Worm (Caenorhabditis elegans) whole organism, late embryonic: ENCODE results near the gene F22D3.4.

Source experiments
- C38D4.7 ChIP-seq: fragments of 200-800 bp; sonication (Bioruptor generic); optimal IDR thresholded peaks from 2 replicates; lab custom pipeline; 2018; ENCODE audit warnings: mild to moderate bottlenecking, missing genetic modification characterization, moderate library complexity, missing compliant biosample characterization
- F13H6.1 ChIP-seq: sonication (generic microtip); optimal IDR thresholded peaks from 2 replicates; lab custom pipeline; 2016; ENCODE audit warnings: missing genetic modification characterization, missing compliant biosample characterization
- K09A11.1 ChIP-seq: sonication (generic microtip); optimal IDR thresholded peaks from 2 replicates; lab custom pipeline; 2017; ENCODE audit warnings: antibody characterized with exemption, mild to moderate bottlenecking, missing genetic modification characterization, missing compliant biosample characterization; ENCODE audit not compliant: insufficient read depth
- Y22D7AL.16 ChIP-seq: sonication (generic microtip); optimal IDR thresholded peaks from 2 replicates; lab custom pipeline; 2016; ENCODE audit warnings: missing genetic modification characterization, missing compliant biosample characterization
- ahr-1 ChIP-seq: sonication (generic microtip); optimal IDR thresholded peaks from 2 replicates; lab custom pipeline; 2016; ENCODE audit warnings: missing genetic modification characterization, missing compliant biosample characterization
- ceh-14 ChIP-seq: sonication (generic microtip); optimal IDR thresholded peaks from 2 replicates; lab custom pipeline; 2016; ENCODE audit warnings: missing genotype, missing genetic modification characterization, missing compliant biosample characterization
- ceh-18 ChIP-seq: sonication (generic microtip); optimal IDR thresholded peaks from 2 replicates; lab custom pipeline; 2016; ENCODE audit warnings: missing genetic modification characterization, missing compliant biosample characterization
- ceh-2 ChIP-seq: sonication (generic microtip); optimal IDR thresholded peaks from 2 replicates; lab custom pipeline; 2016; ENCODE audit warnings: missing genotype, missing genetic modification characterization, missing compliant biosample characterization
- ceh-24 ChIP-seq: sonication (generic microtip); optimal IDR thresholded peaks from 2 replicates; lab custom pipeline; 2016; ENCODE audit warnings: mild to moderate bottlenecking, missing genetic modification characterization, missing compliant biosample characterization
- ceh-6 ChIP-seq: fragments of 200-800 bp; sonication (Bioruptor generic); optimal IDR thresholded peaks from 2 replicates; lab custom pipeline; 2018; ENCODE audit warnings: mild to moderate bottlenecking, missing genetic modification characterization, missing compliant biosample characterization
- ceh-9 ChIP-seq: sonication (generic microtip); optimal IDR thresholded peaks from 2 replicates; lab custom pipeline; 2016; ENCODE audit warnings: mild to moderate bottlenecking, missing genetic modification characterization, inconsistent platforms, missing compliant biosample characterization
- che-1 ChIP-seq: sonication (generic microtip); optimal IDR thresholded peaks from 2 replicates; lab custom pipeline; 2016; ENCODE audit warnings: mild to moderate bottlenecking, missing genetic modification characterization, missing compliant biosample characterization
- dmd-4 ChIP-seq: sonication (generic microtip); optimal IDR thresholded peaks from 2 replicates; lab custom pipeline; 2016; ENCODE audit warnings: borderline replicate concordance, missing genetic modification characterization, missing compliant biosample characterization
- dve-1 ChIP-seq: sonication (generic microtip); optimal IDR thresholded peaks from 2 replicates; lab custom pipeline; 2017; ENCODE audit warnings: antibody characterized with exemption, mild to moderate bottlenecking, missing genetic modification characterization, missing compliant biosample characterization
- elt-4 ChIP-seq: sonication (generic microtip); optimal IDR thresholded peaks from 2 replicates; lab custom pipeline; 2016; ENCODE audit warnings: missing genetic modification characterization, missing compliant biosample characterization
- fkh-10 ChIP-seq: fragments of 150-350 bp; optimal IDR thresholded peaks from 2 replicates; lab custom pipeline; 2014; ENCODE audit warnings: missing biosample characterization, missing genetic modification reagents, missing genetic modification characterization
- fkh-6 ChIP-seq: sonication (generic microtip); optimal IDR thresholded peaks from 2 replicates; lab custom pipeline; 2016; ENCODE audit warnings: missing genetic modification characterization, missing compliant biosample characterization
- hlh-13 ChIP-seq: fragments of 200-800 bp; sonication (Bioruptor generic); optimal IDR thresholded peaks from 2 replicates; lab custom pipeline; 2018; ENCODE audit warnings: mild to moderate bottlenecking, missing genetic modification characterization, missing compliant biosample characterization
- hlh-15 ChIP-seq: sonication (generic microtip); optimal IDR thresholded peaks from 2 replicates; lab custom pipeline; 2016; ENCODE audit warnings: missing genetic modification characterization, missing compliant biosample characterization
- hlh-30 ChIP-seq: sonication (generic microtip); optimal IDR thresholded peaks from 2 replicates; lab custom pipeline; 2017; ENCODE audit warnings: antibody characterized with exemption, missing genetic modification characterization, missing compliant biosample characterization; ENCODE audit not compliant: insufficient read depth
- hlh-8 ChIP-seq: sonication (generic microtip); optimal IDR thresholded peaks from 2 replicates; lab custom pipeline; 2016; ENCODE audit warnings: missing genotype, missing genetic modification characterization, missing compliant biosample characterization
- lim-6 ChIP-seq: sonication (generic microtip); optimal IDR thresholded peaks from 2 replicates; lab custom pipeline; 2016; ENCODE audit warnings: missing genetic modification characterization, missing compliant biosample characterization
- madf-2 ChIP-seq: sonication (generic microtip); optimal IDR thresholded peaks from 2 replicates; lab custom pipeline; 2017; ENCODE audit warnings: missing genetic modification characterization, missing compliant biosample characterization
- mec-3 ChIP-seq: sonication (generic microtip); optimal IDR thresholded peaks from 2 replicates; lab custom pipeline; 2016; ENCODE audit warnings: borderline replicate concordance, missing genetic modification characterization, missing compliant biosample characterization
- odd-2 ChIP-seq: sonication (generic microtip); optimal IDR thresholded peaks from 2 replicates; lab custom pipeline; 2017; ENCODE audit warnings: antibody characterized with exemption, mild to moderate bottlenecking, missing genetic modification characterization, missing compliant biosample characterization
- pat-9 ChIP-seq: fragments of 200-800 bp; sonication (Bioruptor generic); optimal IDR thresholded peaks from 2 replicates; lab custom pipeline; 2018; ENCODE audit warnings: mild to moderate bottlenecking, missing genetic modification characterization, moderate library complexity, missing compliant biosample characterization
- pha-2 ChIP-seq: sonication (generic microtip); optimal IDR thresholded peaks from 2 replicates; lab custom pipeline; 2017; ENCODE audit warnings: mild to moderate bottlenecking, missing genetic modification characterization, missing compliant biosample characterization
- pqm-1 ChIP-seq: sonication (generic microtip); optimal IDR thresholded peaks from 2 replicates; lab custom pipeline; 2016; ENCODE audit warnings: missing genetic modification characterization, missing compliant biosample characterization
- pros-1 ChIP-seq: fragments of 150-350 bp; optimal IDR thresholded peaks from 2 replicates; lab custom pipeline; 2014; ENCODE audit warnings: missing biosample characterization, missing genetic modification reagents, missing genetic modification characterization
- rnt-1 ChIP-seq: sonication (generic microtip); optimal IDR thresholded peaks from 2 replicates; lab custom pipeline; 2016; ENCODE audit warnings: missing genetic modification characterization, missing compliant biosample characterization
- sdc-2 ChIP-seq: sonication (generic microtip); optimal IDR thresholded peaks from 2 replicates; lab custom pipeline; 2016; ENCODE audit warnings: missing genotype, missing genetic modification characterization, missing compliant biosample characterization
- sox-4 ChIP-seq: sonication (generic microtip); optimal IDR thresholded peaks from 2 replicates; lab custom pipeline; 2017; ENCODE audit warnings: mild to moderate bottlenecking, missing genetic modification characterization, inconsistent platforms, missing compliant biosample characterization
- tbx-2 ChIP-seq: sonication (generic microtip); optimal IDR thresholded peaks from 2 replicates; lab custom pipeline; 2016; ENCODE audit warnings: missing genetic modification characterization, missing compliant biosample characterization
- ttx-3 ChIP-seq: sonication (generic microtip); optimal IDR thresholded peaks from 2 replicates; lab custom pipeline; 2016; ENCODE audit warnings: missing genetic modification reagents, missing genetic modification characterization, missing compliant biosample characterization
- unc-42 ChIP-seq: sonication (generic microtip); optimal IDR thresholded peaks from 2 replicates; lab custom pipeline; 2016; ENCODE audit warnings: missing genotype, missing genetic modification characterization, missing compliant biosample characterization
- unc-55 ChIP-seq: sonication (generic microtip); optimal IDR thresholded peaks from 2 replicates; lab custom pipeline; 2017; ENCODE audit warnings: missing biosample characterization, missing genetic modification reagents, missing genetic modification characterization
- zip-5 ChIP-seq: sonication (generic microtip); optimal IDR thresholded peaks from 2 replicates; lab custom pipeline; 2016; ENCODE audit warnings: missing genetic modification characterization, missing compliant biosample characterization

The F22D3.4 gene

DNA sequence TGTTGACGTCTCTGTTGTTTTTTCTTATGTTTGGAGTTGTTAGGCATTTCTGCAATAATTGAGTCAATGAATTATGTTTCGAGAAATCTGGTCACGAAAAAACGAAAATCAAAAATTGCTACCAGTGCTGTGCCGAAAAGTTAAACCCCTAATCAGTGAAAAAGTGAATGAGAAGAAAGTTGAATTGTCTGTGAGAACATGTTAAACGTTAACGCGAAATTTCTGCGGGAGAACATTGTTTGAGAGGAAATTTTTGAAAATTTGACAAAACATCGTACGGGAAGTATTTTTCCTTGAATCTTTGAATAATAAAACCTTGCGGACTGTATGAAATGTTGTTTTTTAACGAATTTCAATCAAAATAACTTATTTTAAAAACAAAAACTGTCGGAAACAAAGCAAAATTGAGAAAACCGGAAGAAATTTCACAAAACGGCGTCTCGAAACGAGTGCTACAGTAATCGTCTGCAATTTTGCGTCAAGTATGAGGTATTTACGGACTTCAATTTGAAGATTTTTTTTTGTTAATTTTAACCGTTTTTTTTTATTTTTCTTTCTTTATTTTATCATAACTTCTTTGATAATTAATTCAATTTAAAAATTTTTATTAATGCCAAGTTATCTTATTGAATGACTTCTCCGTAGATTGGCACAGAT lies 33.7 kb downstream of the F22D3.4 start, which contains the start of gene adal-1:
adal-1 (minus strand) TSS at position 51 of the 657 bp plus-strand sequence.
- TF ChIP-seq hlh-13 (GFP tag; lab: Kevin White, UChicago): no peak
- TF ChIP-seq ceh-9: no peak
- TF ChIP-seq che-1 (tag; lab: Kevin White, UChicago): no peak
- no peak for TF ChIP-seq hlh-15 (tag; lab: Kevin White, UChicago)
- no peak for TF ChIP-seq rnt-1 (tag; lab: Kevin White, UChicago)
- no peak for TF ChIP-seq sdc-2 (tag; lab: Kevin White, UChicago)
- no peak for TF ChIP-seq ahr-1 (tag; lab: Kevin White, UChicago)
- no peak for TF ChIP-seq fkh-6 (tag; lab: Kevin White, UChicago)
- no peak for TF ChIP-seq odd-2 (tag; lab: Kevin White, UChicago)

- TF ChIP-seq unc-55 (peak; percentile 26), pat-9 (tag; lab: Kevin White, UChicago) (no peak)
These were observed 35.6 kb downstream of the F22D3.4 start for ce11 chrII:6891838-6892237.

DNA sequence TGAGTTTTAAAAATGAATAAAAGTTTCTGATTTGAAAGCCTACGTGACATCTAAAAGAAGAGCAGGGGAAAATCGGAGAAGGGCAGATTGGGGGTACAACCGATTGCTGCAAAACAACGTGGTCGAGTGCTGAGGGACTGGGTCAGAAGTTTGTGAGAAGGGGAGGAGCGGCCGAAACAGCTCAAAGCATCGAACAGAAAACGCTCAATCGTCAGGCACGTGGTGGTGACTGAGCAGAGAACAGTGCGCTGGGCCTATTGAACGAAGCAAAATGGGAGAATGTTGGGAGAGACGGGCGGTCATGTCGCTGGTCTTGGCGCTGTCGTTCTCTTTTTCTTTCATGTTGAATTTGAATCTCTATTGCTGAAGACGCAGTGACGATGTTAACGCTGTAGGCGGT lies 36.2 kb downstream of the F22D3.4 start:
- no peak for TF ChIP-seq ttx-3 (tag; lab: Kevin White, UChicago)
- TF ChIP-seq pros-1: no peak
- no peak for TF ChIP-seq Y22D7AL.16 (tag; lab: Kevin White, UChicago)
- peak; percentile 12 for TF ChIP-seq unc-42
- peak; percentile 47 for TF ChIP-seq ceh-18
- peak; percentile 19 for TF ChIP-seq pqm-1

DNA sequence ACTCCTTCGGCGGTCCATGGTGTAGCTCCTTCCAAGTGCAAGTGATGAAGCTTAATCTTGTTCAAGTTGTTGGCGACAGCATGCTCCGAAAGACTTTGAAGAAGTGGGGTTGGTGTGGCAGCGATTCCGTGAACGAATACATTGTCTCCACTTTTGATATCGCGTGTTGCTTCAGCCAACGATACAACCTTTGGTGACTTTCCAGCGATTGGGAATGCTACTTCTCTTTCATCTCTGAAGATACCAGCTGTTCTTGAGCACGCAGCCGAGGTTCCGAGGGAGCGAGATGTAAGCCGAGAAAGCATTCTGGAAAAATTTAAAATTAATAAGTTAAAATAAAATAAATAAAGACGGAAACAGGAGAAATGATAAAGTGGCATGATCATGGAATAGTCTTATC lies 37.3 kb downstream of the F22D3.4 start, which contains the start of gene acer-1:
acer-1 (minus strand) TSS at position 306 of the 400 bp plus-strand sequence.
- TF ChIP-seq ceh-6 (GFP tag; lab: Kevin White, UChicago) (no peak), ceh-24 (tag; lab: Kevin White, UChicago) (no peak), elt-4 (tag; lab: Kevin White, UChicago) (no peak), hlh-30 (tag; lab: Kevin White, UChicago) (no peak), ceh-2 (tag; lab: Kevin White, UChicago) (no peak), madf-2 (tag; lab: Kevin White, UChicago) (no peak)

ce11 chrII:6889580-6889922 lies 37.9 kb downstream of the F22D3.4 start:
- TF ChIP-seq fkh-6 (tag; lab: Kevin White, UChicago) (no peak), pqm-1 (no peak), ceh-6 (GFP tag; lab: Kevin White, UChicago) (no peak), pat-9 (tag; lab: Kevin White, UChicago) (no peak), F13H6.1 (tag; lab: Kevin White, UChicago) (no peak)
- TF ChIP-seq, all 69 proteins: peak for 0

DNA sequence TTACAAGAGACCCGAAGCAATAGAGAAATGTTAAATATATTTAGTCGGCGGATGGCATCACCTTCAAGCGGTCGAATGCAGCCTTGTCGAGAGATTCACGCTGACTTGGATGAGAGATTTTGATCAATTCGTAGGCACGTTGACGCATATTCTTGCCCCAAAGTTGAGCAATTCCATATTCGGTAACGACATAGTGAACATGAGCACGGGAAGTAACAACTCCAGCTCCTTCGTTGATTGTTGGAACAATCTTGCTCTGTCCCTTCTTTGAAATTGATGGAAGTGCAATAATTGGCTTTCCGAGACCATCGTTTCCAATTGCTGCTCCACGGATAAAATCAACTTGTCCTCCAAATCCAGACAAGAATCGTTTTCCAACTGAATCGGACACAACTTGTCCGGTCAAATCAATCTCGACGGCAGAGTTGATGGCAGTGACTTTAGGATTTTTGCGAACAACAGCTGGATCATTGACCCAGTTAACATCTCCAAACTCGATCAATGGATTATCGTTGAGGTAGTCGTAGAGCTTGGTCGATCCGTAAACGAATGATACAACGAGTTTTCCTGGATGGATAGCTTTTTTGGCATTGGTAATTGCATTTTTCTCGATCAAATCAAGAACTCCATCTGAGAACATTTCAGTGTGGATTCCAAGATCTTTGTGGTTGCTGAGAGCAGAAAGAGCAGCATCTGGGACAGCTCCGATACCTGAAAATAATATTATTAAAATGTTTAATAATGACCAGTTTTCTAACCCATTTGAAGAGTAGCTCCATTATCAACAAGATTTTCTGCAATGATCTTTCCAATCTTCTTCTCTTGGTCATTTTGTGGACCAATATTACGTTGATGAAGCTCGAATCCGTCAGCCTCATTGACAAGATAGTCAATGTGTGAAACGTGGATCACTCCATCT lies 38.5 kb downstream of the F22D3.4 start:
- TF ChIP-seq hlh-8 (tag; lab: Kevin White, UChicago): no peak
- no peak for TF ChIP-seq pat-9 (tag; lab: Kevin White, UChicago)
- TF ChIP-seq lim-6: no peak
- no peak for TF ChIP-seq tbx-2
- no peak for TF ChIP-seq ceh-9
- TF ChIP-seq ceh-14: no peak
- no peak for TF ChIP-seq sox-4 (tag; lab: Kevin White, UChicago)
- TF ChIP-seq mec-3 (tag; lab: Kevin White, UChicago): no peak
- no peak for TF ChIP-seq dve-1 (tag; lab: Kevin White, UChicago)
- TF ChIP-seq zip-5: no peak
- no peak for TF ChIP-seq C38D4.7 (GFP tag; lab: Kevin White, UChicago)
- TF ChIP-seq K09A11.1: no peak
- TF ChIP-seq pha-2 (tag; lab: Kevin White, UChicago): no peak
- no peak for TF ChIP-seq Y22D7AL.16 (tag; lab: Kevin White, UChicago)
- no peak for TF ChIP-seq ceh-24 (tag; lab: Kevin White, UChicago)
- no peak for TF ChIP-seq ceh-18
- TF ChIP-seq elt-4 (tag; lab: Kevin White, UChicago): no peak
- TF ChIP-seq dmd-4: no peak
- TF ChIP-seq fkh-10 (GFP tag; lab: Kevin White, UChicago): no peak
